Fruit fly (Drosophila melanogaster) whole organism, wandering third instar larva: ENCODE data around the gene mu2.

Experiments used
- Abd-B ChIP-seq: fragments of >200 bp; optimal IDR thresholded peaks from 2 replicates; lab custom pipeline; 2017; ENCODE audit warnings: missing biosample characterization, missing genetic modification characterization
- CG32264 ChIP-seq: fragments of 200-800 bp; sonication (Bioruptor generic); optimal IDR thresholded peaks from 2 replicates; lab custom pipeline; 2016; ENCODE audit warnings: missing biosample characterization, missing genetic modification characterization
- CG9705 ChIP-seq: fragments of 200-800 bp; sonication (Bioruptor generic); optimal IDR thresholded peaks from 2 replicates; lab custom pipeline; 2018; ENCODE audit warnings: missing biosample characterization, mild to moderate bottlenecking, missing genetic modification characterization
- CrebA ChIP-seq: fragments of 200-800 bp; sonication (Bioruptor generic); optimal IDR thresholded peaks from 2 replicates; lab custom pipeline; 2016; ENCODE audit warnings: missing biosample characterization, mild to moderate bottlenecking, missing genetic modification characterization, borderline replicate concordance
- Dfd ChIP-seq: fragments of >200 bp; optimal IDR thresholded peaks from 2 replicates; lab custom pipeline; 2017; ENCODE audit warnings: missing biosample characterization, missing genetic modification characterization
- Dif ChIP-seq: fragments of 200-275, 200-300 bp; sonication (Bioruptor generic); optimal IDR thresholded peaks from 2 replicates; lab custom pipeline; 2018; ENCODE audit warnings: missing biosample characterization, missing genetic modification characterization; ENCODE audit not compliant: partially characterized antibody
- GATAd ChIP-seq: sonication (Bioruptor generic); optimal IDR thresholded peaks from 2 replicates; lab custom pipeline; 2016; ENCODE audit warnings: missing biosample characterization, missing genetic modification characterization
- HLH106 ChIP-seq: fragments of 200-800 bp; optimal IDR thresholded peaks from 3 replicates; lab custom pipeline; 2019; ENCODE audit warnings: missing biosample characterization, mild to moderate bottlenecking, missing genetic modification characterization, moderate library complexity
- Hnf4 ChIP-seq: fragments of 200-800 bp; sonication (Bioruptor generic); optimal IDR thresholded peaks from 2 replicates; lab custom pipeline; 2016; ENCODE audit warnings: missing biosample characterization, mild to moderate bottlenecking, missing genetic modification characterization
- Hr78 ChIP-seq: fragments of >200 bp; optimal IDR thresholded peaks from 2 replicates; lab custom pipeline; 2017; ENCODE audit warnings: missing biosample characterization, missing genetic modification characterization
- Hr83 ChIP-seq: fragments of 200-300 bp; sonication (Bioruptor generic); optimal IDR thresholded peaks from 2 replicates; lab custom pipeline; 2016; ENCODE audit warnings: missing biosample characterization, mild to moderate bottlenecking, missing genetic modification characterization, moderate library complexity; ENCODE audit not compliant: poor library complexity, severe bottlenecking
- Jra ChIP-seq: sonication (Bioruptor generic); optimal IDR thresholded peaks from 2 replicates; lab custom pipeline; 2016; ENCODE audit warnings: missing biosample characterization, missing genetic modification characterization
- Mio ChIP-seq: sonication (Bioruptor generic); optimal IDR thresholded peaks from 2 replicates; lab custom pipeline; 2016; ENCODE audit warnings: missing biosample characterization, missing genetic modification characterization
- Myc ChIP-seq: fragments of >200 bp; optimal IDR thresholded peaks from 2 replicates; lab custom pipeline; 2017
- OdsH ChIP-seq: fragments of 200-800 bp; sonication (Bioruptor generic); optimal IDR thresholded peaks from 2 replicates; lab custom pipeline; 2016; ENCODE audit warnings: missing biosample characterization, mild to moderate bottlenecking, missing genetic modification characterization
- Rel ChIP-seq, 2 experiments: fragments of 200-800 bp; sonication (Bioruptor generic) in 1 of 2; optimal IDR thresholded peaks; 2 replicates in 1 of 2; 3 replicates in 1 of 2; lab custom pipeline; 2016 to 2019; ENCODE audit warnings: mild to moderate bottlenecking in 2 of 2, missing biosample characterization in 2 of 2, missing genetic modification characterization in 2 of 2, moderate library complexity in 1 of 2
- Sp1 ChIP-seq: fragments of 200-800 bp; sonication (Bioruptor generic); optimal IDR thresholded peaks from 3 replicates; lab custom pipeline; 2019; ENCODE audit warnings: missing biosample characterization, mild to moderate bottlenecking, missing genetic modification characterization, moderate library complexity
- Vsx2 ChIP-seq: fragments of 200-300, 225-300 bp; sonication (Bioruptor generic); optimal IDR thresholded peaks from 2 replicates; lab custom pipeline; 2018; ENCODE audit warnings: missing biosample characterization, missing genetic modification characterization; ENCODE audit not compliant: partially characterized antibody
- br ChIP-seq: fragments of 200-800 bp; sonication (Bioruptor generic); optimal IDR thresholded peaks from 2 replicates; lab custom pipeline; 2016; ENCODE audit warnings: missing biosample characterization, missing genetic modification characterization
- brk ChIP-seq: fragments of 200-800 bp; sonication (Bioruptor generic); optimal IDR thresholded peaks from 2 replicates; lab custom pipeline; 2016; ENCODE audit warnings: missing biosample characterization, mild to moderate bottlenecking, missing genetic modification characterization
- dl ChIP-seq, 2 experiments: fragments of 175-275, 200-275 bp in 1 of 2; fragments of 200-275 bp in 1 of 2; sonication (Bioruptor generic); optimal IDR thresholded peaks; lab custom pipeline; 2018; ENCODE audit warnings: mild to moderate bottlenecking in 2 of 2, missing biosample characterization in 2 of 2, missing genetic modification characterization in 2 of 2, moderate library complexity in 2 of 2; ENCODE audit not compliant: partially characterized antibody in 2 of 2, insufficient read depth in 1 of 2
- dmrt93B ChIP-seq: fragments of 200-800 bp; sonication (Bioruptor generic); optimal IDR thresholded peaks from 2 replicates; lab custom pipeline; 2018; ENCODE audit warnings: missing biosample characterization, mild to moderate bottlenecking, missing genetic modification characterization
- dsf ChIP-seq: sonication (Bioruptor generic); optimal IDR thresholded peaks from 2 replicates; lab custom pipeline; 2016; ENCODE audit warnings: missing biosample characterization, missing genetic modification characterization, borderline replicate concordance
- ey ChIP-seq: fragments of 200-800 bp; sonication (Bioruptor generic); optimal IDR thresholded peaks from 2 replicates; lab custom pipeline; 2016; ENCODE audit warnings: missing biosample characterization, missing genetic modification characterization
- foxo ChIP-seq, 2 experiments: fragments of 200-800 bp; sonication (Bioruptor generic); optimal IDR thresholded peaks; 2 replicates in 1 of 2; 3 replicates in 1 of 2; lab custom pipeline; 2016 to 2017; ENCODE audit warnings: missing biosample characterization in 2 of 2, missing genetic modification characterization in 2 of 2
- fru ChIP-seq: fragments of 200-800 bp; sonication (Bioruptor generic); optimal IDR thresholded peaks from 3 replicates; lab custom pipeline; 2016; ENCODE audit warnings: missing biosample characterization, mild to moderate bottlenecking, missing genetic modification characterization
- h ChIP-seq: fragments of 200-800 bp; sonication (Bioruptor generic); optimal IDR thresholded peaks from 3 replicates; lab custom pipeline; 2016; ENCODE audit warnings: missing biosample characterization, mild to moderate bottlenecking, missing genetic modification characterization
- jim ChIP-seq: fragments of 175-275, 200-325 bp; sonication (Bioruptor generic); optimal IDR thresholded peaks from 2 replicates; lab custom pipeline; 2016; ENCODE audit warnings: missing biosample characterization, mild to moderate bottlenecking, missing genetic modification characterization
- lola ChIP-seq: fragments of >200 bp; optimal IDR thresholded peaks from 2 replicates; lab custom pipeline; 2017; ENCODE audit warnings: missing biosample characterization, missing genetic modification characterization
- pan ChIP-seq: fragments of >200 bp; optimal IDR thresholded peaks from 2 replicates; lab custom pipeline; 2017
- psq ChIP-seq: fragments of 200-800 bp; sonication (Bioruptor generic); optimal IDR thresholded peaks from 3 replicates; lab custom pipeline; 2017; ENCODE audit warnings: missing biosample characterization, mild to moderate bottlenecking, missing genetic modification characterization, moderate library complexity
- rgr ChIP-seq: fragments of 200-800 bp; sonication (Bioruptor generic); optimal IDR thresholded peaks from 3 replicates; lab custom pipeline; 2016; ENCODE audit warnings: missing biosample characterization, mild to moderate bottlenecking, missing genetic modification characterization
- sage ChIP-seq: fragments of 200-800 bp; sonication (Bioruptor generic); optimal IDR thresholded peaks from 2 replicates; lab custom pipeline; 2016; ENCODE audit warnings: missing biosample characterization, mild to moderate bottlenecking, missing genetic modification characterization
- sv ChIP-seq: fragments of 200-800 bp; sonication (Bioruptor generic); optimal IDR thresholded peaks from 3 replicates; lab custom pipeline; 2016; ENCODE audit warnings: missing biosample characterization, missing genetic modification characterization
- tai ChIP-seq: sonication (Bioruptor generic); optimal IDR thresholded peaks from 2 replicates; lab custom pipeline; 2016; ENCODE audit warnings: missing biosample characterization, missing genetic modification characterization
- usp ChIP-seq: fragments of >200 bp; optimal IDR thresholded peaks from 2 replicates; lab custom pipeline; 2017; ENCODE audit warnings: missing biosample characterization, missing genetic modification characterization
- woc ChIP-seq: sonication (Bioruptor generic); optimal IDR thresholded peaks from 2 replicates; lab custom pipeline; 2016; ENCODE audit warnings: missing biosample characterization, mild to moderate bottlenecking, missing genetic modification characterization

The mu2 gene

dm6 chr3L:1937469-1937868, 9.8 kb downstream of the mu2 start:
- no peak for TF ChIP-seq OdsH (GFP tag; lab: Kevin White, UChicago)
- TF ChIP-seq Dif (GFP tag; lab: Kevin White, UChicago), result no peak
- TF ChIP-seq sv (GFP tag; lab: Kevin White, UChicago), result no peak
- TF ChIP-seq HLH106, result peak; percentile 1
- TF ChIP-seq Mio, result no peak
- no peak for TF ChIP-seq Jra (GFP tag; lab: Kevin White, UChicago)
- TF ChIP-seq Abd-B (GFP tag; lab: Kevin White, UChicago), result no peak
- TF ChIP-seq dl (GFP tag; optimal IDR thresholded peaks at IDR 0.05; lab: Kevin White, UChicago; ENCODE audit: insufficient read depth in 1 of 2, partially characterized antibody in 2 of 2), result no peak
- no peak for TF ChIP-seq dsf (GFP tag; lab: Kevin White, UChicago)
- no peak for TF ChIP-seq Hnf4 (GFP tag; lab: Kevin White, UChicago)
- no peak for TF ChIP-seq woc (GFP tag; lab: Kevin White, UChicago)
- TF ChIP-seq CG32264 (GFP tag; lab: Kevin White, UChicago), result no peak
- TF ChIP-seq lola, result no peak
- TF ChIP-seq usp (GFP tag; lab: Kevin White, UChicago), result no peak
- no peak for TF ChIP-seq Sp1 (GFP tag; lab: Kevin White, UChicago)
- no peak for TF ChIP-seq GATAd
- no peak for TF ChIP-seq Vsx2 (GFP tag; lab: Kevin White, UChicago)
- no peak for TF ChIP-seq jim (GFP tag; lab: Kevin White, UChicago)
- no peak for TF ChIP-seq CrebA (GFP tag; lab: Kevin White, UChicago)
- no peak for TF ChIP-seq Hr83 (GFP tag; lab: Kevin White, UChicago)
- TF ChIP-seq foxo (GFP tag; optimal IDR thresholded peaks at IDR 0.05; lab: Kevin White, UChicago), result peak in 1 of 2 experiments; percentile 4
- no peak for TF ChIP-seq sage (GFP tag; lab: Kevin White, UChicago)
- TF ChIP-seq psq (GFP tag; lab: Kevin White, UChicago), result no peak
- no peak for TF ChIP-seq br (GFP tag; lab: Kevin White, UChicago)
- TF ChIP-seq ey (GFP tag; lab: Kevin White, UChicago), result no peak
- TF ChIP-seq pan (lab: Kevin White, UChicago), result no peak
- no peak for TF ChIP-seq rgr (GFP tag; lab: Kevin White, UChicago)
- TF ChIP-seq Hr78 (GFP tag; lab: Kevin White, UChicago), result no peak
- no peak for TF ChIP-seq tai (GFP tag; lab: Kevin White, UChicago)
- TF ChIP-seq fru (GFP tag; lab: Kevin White, UChicago), result peak; percentile 21
- TF ChIP-seq CG9705, result no peak
- TF ChIP-seq h, result peak; percentile 40
- no peak for TF ChIP-seq Myc (lab: Kevin White, UChicago)
- TF ChIP-seq brk, result no peak
- TF ChIP-seq dmrt93B, result no peak

DNA sequence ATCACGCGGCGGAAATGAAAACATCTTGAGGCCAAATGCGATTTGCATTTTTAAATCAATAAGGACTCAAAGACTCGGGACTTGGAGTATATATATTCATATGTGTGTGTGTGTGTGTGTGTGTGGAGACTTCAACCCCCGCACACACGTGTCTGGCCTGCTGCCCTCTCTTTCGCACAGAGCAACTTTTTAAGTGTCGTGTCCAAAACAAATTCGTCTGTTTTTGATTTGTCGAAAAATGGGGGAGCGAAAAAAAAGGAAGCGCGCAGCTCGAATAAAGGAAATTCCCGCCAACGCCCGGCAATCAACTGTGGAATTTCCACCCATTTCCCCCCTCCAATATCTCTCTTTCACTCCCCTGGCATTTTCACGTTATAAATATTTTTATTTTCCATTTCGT, 18.3 kb downstream of the mu2 start:
- TF ChIP-seq Abd-B (GFP tag; lab: Kevin White, UChicago), result no peak
- TF ChIP-seq, all 38 proteins: peak for 0

DNA sequence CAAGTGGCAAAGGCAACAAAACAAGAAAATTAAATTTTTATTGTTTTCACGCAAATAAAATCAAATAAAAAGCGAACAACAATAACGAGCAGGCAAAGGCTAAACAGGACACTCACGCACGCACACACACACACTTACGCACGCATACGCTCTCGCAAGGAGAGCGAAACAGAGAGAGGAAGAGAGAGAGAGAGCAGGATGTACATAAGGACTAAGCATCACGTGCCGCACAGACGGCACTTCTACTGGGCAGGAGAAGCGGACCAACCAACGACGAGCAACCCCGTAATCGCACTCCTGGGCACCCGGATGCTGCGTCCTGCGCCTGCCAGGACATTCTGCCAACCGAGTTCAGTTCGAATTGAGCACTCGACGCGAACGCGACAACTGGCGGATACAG, 26.3 kb downstream of the mu2 start, which contains the start of gene Dbx:
Dbx (plus strand) TSS at position 365 of the 400 bp plus-strand sequence.
- TF ChIP-seq h (no peak), Mio (no peak)

dm6 chr3L:1920051-1920450, 27.2 kb downstream of the mu2 start:
- no peak for TF ChIP-seq CrebA (GFP tag; lab: Kevin White, UChicago)
- no peak for TF ChIP-seq Myc (lab: Kevin White, UChicago)
- TF ChIP-seq sv (GFP tag; lab: Kevin White, UChicago), result no peak
- no peak for TF ChIP-seq OdsH (GFP tag; lab: Kevin White, UChicago)
- TF ChIP-seq Dfd, result no peak
- TF ChIP-seq rgr (GFP tag; lab: Kevin White, UChicago), result no peak
- TF ChIP-seq Rel (GFP tag; optimal IDR thresholded peaks at IDR 0.05; lab: Kevin White, UChicago), result no peak
- TF ChIP-seq Rel (tag; optimal IDR thresholded peaks at IDR 0.05; lab: Kevin White, UChicago), result no peak
